Fruit fly (Drosophila melanogaster) Kc167 (cell line): ENCODE data around the gene Acp26Ab.

Source experiments
- Myc ChIP-seq: fragments of >200 bp; optimal IDR thresholded peaks from 2 replicates; lab custom pipeline; 2017; ENCODE audit warnings: missing external identifiers
- Sin3A ChIP-seq: fragments of >200 bp; optimal IDR thresholded peaks from 2 replicates; lab custom pipeline; 2018; ENCODE audit warnings: missing external identifiers
- h ChIP-seq: fragments of >200 bp; optimal IDR thresholded peaks from 3 replicates; lab custom pipeline; 2018; ENCODE audit warnings: missing external identifiers
- insv ChIP-seq: fragments of >200 bp; optimal IDR thresholded peaks from 3 replicates; lab custom pipeline; 2018; ENCODE audit warnings: missing external identifiers
- psq ChIP-seq: fragments of >200 bp; optimal IDR thresholded peaks from 2 replicates; lab custom pipeline; 2017; ENCODE audit warnings: missing external identifiers
- ttk ChIP-seq: sonication (Bioruptor generic); optimal IDR thresholded peaks from 2 replicates; lab custom pipeline; 2017; ENCODE audit warnings: missing external identifiers

DNA sequence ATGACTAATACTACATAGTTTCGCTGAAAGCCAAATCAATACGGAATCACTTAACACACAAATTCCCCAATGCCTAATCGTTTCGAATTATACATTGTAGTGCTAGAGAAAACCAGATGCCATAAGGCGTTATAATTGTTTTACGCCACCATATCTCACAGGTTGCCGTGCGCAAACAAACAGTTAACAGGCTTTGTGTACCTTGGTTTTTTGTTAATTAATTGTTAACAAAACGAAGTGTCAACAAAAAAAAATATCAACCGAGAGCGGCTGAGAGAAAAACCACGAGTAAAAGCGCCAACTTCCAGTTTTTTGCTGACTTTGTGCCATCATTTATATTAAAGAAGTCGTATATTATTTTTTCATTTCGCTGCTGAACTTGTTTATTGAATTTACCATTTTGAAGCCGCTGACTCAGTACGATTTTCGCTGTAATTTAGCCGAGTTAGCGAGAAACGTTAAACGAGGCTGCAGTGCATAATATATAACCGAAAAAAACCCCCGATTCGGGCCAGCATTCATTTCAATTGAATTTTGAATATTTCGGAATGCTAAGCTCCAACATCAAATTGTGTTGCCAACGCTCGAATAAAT lies 16.1 kb downstream of the Acp26Ab start:
- no peak for TF ChIP-seq psq
- TF ChIP-seq h (lab: Kevin White, UChicago), result no peak
- no peak for TF ChIP-seq Myc (lab: Kevin White, UChicago)
- TF ChIP-seq ttk (lab: Kevin White, UChicago), result no peak
- no peak for TF ChIP-seq insv (lab: Kevin White, UChicago)
- TF ChIP-seq Sin3A (lab: Kevin White, UChicago), result no peak
